Fruit fly (Drosophila melanogaster): ENCODE measurements around the gene tws.

The tws gene

dm6 chr3R:10095052-10095451 lies 44.5 kb downstream of the tws start:
- TF ChIP-seq noc (tag; optimal IDR thresholded peaks at IDR 0.05): no peak

DNA sequence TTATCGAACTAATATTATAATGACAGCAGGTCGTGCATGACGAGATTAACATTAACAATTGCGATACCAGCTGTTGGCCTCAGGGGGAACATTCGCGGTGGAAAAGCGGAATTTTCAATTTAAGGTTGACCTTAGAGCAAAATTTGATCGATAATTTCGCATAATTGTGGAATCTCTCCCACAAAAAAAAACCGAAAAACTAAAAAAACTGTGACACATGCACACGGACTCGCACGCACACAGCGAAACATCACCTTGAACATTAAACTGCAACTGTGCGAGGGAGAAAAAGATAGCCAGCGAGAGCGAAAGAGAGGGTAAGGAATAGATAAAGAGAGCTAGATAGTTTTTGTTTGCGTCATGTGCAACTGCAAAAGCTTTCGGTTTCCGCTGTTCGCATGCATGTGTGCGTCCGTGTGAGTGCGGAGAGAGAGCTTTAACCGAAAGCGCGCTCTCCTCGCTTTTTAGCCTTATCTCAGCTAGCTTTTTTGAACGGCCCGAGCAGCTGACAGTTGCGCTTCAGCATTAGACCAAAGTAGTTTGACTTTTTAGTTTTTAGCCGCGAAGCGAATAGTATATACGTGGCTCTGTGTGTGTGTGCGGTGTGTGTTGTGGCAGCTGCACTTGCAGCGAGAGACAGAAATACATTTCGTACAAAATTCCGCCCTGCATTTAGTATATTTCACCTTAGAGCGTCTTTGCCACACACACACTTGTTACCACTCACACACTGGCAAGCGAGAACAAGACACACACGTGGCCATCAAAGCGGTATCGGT lies 46.1 kb downstream of the tws start:
- TF ChIP-seq noc (tag; optimal IDR thresholded peaks at IDR 0.05): peak; percentile 24

DNA sequence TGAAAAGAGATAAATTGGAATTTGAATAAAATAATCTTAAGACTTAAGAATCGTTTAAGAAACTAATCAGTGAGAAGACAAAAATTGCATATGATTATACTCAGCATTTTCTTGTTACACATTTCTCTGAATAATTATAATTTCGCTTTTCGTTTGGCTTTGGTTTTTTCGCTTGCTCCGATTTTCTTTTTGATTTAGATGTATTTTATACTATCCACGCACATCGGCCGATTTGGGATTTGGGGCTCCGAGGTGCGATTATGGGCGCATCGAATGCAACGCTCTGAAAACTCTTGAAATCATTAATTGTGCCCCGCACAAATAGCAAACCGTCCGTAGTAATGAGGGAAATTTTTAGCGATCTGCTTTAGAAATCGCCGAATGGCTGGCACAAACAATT lies 48.1 kb downstream of the tws start:
- TF ChIP-seq noc (tag; optimal IDR thresholded peaks at IDR 0.05): no peak

DNA sequence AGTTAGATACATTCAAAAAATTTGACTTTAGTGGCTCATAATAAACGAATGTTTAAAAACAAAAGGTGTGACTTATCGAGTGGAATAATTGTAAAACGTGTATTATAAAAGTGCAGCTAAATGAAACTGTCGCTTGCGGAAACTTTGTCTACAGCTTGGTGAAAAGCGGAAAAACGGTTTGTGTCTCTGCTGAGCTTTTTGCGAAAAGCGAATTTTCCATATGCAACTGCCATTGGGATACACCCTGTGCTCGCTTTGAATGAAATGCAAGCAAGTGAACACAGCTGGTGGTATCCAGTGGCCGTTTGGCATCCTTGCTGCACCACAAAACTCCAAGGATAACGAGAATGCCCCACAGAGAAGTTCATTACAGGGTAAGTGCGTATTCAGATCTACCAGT lies 48.7 kb downstream of the tws start:
- TF ChIP-seq noc (tag; optimal IDR thresholded peaks at IDR 0.05): no peak

dm6 chr3R:10089171-10089664 lies 50.4 kb downstream of the tws start:
- no peak for TF ChIP-seq noc (tag; optimal IDR thresholded peaks at IDR 0.05)

- peak; percentile 77 for TF ChIP-seq noc (tag; optimal IDR thresholded peaks at IDR 0.05)
Measured at dm6 chr3R:10087206-10087927, 52.2 kb downstream of the tws start.

DNA sequence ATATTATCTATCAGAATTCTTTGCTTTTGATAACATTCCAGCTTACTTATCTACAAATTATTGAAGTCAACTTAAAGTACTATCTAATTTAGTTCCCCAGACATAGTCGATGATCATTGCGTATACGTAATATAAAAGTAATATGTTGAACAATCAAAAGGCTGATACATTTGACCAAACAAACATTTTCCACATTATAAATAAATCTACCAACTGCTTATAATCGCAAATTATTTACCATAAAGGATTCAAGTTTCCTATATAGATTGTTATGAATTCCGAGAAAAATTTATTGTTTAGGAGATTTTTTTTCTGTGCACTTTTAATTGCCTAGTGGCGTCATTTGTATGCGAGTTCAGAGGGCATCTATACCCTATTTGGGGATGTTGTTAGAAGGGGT lies 52.9 kb downstream of the tws start:
- no peak for TF ChIP-seq noc (tag; optimal IDR thresholded peaks at IDR 0.05)

DNA sequence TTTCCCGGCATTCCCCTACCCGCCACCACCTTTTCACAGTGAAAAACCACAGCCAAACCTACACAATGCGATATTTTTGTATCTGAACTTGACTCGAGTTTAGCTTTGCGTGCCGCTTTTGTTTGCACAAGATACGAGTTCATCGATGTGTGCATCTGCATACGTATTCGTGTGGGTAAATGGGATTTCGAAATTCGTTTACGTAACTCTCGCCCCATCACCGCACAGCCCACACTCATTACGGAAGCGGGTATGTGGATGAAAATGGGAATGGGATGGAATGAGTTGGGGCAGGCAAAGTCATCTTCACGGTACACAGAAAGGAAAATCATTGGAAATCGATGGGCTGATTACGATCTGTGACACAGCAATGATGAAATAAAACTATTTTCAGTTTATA lies 53.4 kb downstream of the tws start:
- no peak for TF ChIP-seq noc (tag; optimal IDR thresholded peaks at IDR 0.05)

DNA sequence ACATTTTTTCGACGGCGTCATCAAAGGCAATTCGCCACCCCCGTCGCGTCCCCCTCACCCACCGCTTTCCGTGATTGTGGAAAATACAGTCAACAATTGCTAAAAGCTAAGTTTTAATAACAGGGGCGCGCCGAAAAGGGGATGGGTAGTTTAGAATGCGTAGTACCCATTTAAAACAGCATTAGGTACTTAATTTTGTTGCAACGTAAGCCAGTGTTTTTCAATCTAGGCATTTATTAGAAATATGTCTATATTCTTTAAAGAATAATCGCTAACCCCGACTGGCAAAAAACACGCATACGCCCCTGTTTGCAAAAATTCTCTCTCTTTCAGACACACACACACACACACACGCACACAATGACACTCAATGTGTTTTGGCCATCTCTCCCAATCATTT lies 54.7 kb downstream of the tws start:
- TF ChIP-seq noc (tag; optimal IDR thresholded peaks at IDR 0.05): peak; percentile 93

DNA sequence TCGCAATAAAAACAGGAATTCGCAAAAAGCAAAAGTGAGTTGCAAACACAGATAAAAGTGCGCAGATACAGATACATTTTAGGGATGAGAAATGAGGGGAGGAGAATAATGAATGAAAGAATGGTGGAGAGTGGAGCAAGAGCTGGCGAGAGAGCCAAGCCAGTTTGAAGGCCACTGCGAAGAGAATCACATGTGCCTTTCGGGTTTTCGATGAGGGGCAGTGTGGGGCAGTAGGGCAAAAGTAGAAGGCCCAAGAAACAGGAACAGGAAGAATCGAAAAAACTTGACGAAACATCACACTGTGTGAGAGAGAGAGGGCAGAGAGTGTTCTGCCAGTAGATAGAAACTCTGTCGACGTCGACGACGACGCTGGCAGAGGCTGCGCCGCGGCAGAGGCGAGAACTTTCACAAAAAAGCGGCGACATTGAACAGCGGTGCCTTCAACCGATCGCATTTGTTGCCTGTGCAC lies 55.4 kb downstream of the tws start:
- no peak for TF ChIP-seq noc (tag; optimal IDR thresholded peaks at IDR 0.05)

DNA sequence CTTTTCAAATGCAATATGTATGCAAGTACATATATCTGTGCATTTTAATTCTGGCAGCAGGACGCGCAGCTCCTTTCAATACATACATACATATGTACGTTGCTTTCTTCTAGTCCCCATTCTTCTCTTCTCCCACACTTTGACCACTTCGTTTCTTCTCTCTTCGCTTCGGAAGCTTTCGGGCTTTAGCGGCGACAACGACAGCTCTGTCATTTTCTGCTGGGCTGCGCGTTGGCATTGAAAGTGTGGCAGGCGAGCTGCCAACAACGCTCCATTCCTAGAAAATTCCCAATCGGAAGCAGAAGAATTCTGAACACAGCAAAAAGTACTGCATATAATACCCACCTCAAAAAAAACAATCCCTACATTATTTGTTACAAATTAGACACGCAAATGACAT lies 56.5 kb downstream of the tws start:
- no peak for TF ChIP-seq noc (tag; optimal IDR thresholded peaks at IDR 0.05)

dm6 chr3R:10082549-10083075 lies 57.0 kb downstream of the tws start:
- TF ChIP-seq noc (tag; optimal IDR thresholded peaks at IDR 0.05): no peak

DNA sequence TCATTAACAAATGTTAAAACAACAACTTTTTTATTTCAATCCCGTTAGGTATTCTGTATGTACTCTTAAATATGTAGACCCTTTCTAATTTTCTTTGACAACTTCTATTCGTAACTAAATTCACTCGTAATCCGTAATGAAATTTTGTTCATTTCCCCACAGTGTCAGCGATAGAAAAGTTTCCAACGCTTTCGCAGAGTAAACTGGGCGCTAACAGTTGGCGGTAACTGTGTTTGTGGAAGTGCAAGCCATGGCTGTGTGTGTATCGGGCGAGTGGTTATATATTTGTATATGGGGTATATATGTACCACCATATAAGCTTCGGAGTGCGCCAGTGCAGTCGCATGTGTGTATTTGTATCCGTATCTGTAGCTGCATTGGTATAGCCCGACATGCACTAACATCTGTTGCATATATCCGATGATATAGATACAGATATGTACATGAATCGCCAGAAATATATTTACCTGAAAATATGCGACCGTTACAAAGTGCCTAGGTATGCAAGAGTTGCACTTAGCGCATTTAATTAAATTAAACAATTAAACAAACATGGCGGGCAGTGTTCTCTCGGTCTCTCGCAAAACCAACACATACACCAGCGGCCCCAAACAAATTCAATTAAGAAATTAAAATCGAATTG lies 58.0 kb downstream of the tws start:
- TF ChIP-seq noc (tag; optimal IDR thresholded peaks at IDR 0.05): no peak

DNA sequence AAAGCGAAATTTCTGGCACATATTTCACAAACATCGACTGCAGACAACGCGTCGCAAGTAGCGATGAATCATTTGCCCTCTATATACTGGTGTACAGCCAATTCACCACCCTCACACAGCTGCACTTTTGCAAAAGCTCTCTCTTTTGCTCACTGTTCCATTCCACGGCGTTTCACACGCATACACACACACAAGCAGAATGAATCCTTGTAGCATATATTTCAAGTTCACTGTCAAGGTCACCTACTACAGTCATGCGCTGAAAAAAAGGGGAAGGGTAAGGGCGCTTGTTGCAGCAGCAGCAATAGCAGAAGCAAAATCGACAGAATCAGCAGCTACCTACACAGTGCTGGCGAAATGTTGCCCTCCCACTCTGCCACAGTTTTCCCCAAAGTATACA lies 58.9 kb downstream of the tws start:
- no peak for TF ChIP-seq noc (tag; optimal IDR thresholded peaks at IDR 0.05)

dm6 chr3R:10079267-10079987 lies 60.1 kb downstream of the tws start:
- TF ChIP-seq noc (tag; optimal IDR thresholded peaks at IDR 0.05): no peak
